Worm (Caenorhabditis elegans): ENCODE measurements around the gene frpr-13.

DNA sequence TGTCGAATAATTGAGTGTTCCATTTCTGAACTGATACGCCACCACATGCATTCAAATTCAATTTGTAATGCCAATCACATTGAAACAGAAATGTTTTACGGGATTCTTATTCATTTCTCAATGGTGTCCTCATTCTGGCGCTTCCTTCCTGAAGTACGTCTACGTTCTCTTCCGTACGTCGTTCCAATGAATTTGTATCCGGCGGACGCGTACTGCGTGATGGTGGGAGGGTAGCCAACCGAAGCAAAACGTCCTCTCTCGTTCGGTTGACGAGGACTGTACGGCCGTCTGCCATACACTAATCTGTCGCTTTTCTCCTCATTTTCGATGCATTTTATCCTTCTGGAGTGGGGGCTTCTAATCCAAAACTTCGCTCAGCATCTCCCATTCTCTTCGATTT, 51.0 kb downstream of the frpr-13 start:
- no peak for TF ChIP-seq nhr-77 (tag; optimal IDR thresholded peaks at IDR 0.05)
- TF ChIP-seq unc-39 (tag; optimal IDR thresholded peaks at IDR 0.05): no peak
- TF ChIP-seq mdl-1 (tag; optimal IDR thresholded peaks at IDR 0.05): no peak
- no peak for TF ChIP-seq F13H6.1 (tag; optimal IDR thresholded peaks at IDR 0.05)
- no peak for TF ChIP-seq ztf-11 (tag; optimal IDR thresholded peaks at IDR 0.05)
- TF ChIP-seq mab-5 (tag; optimal IDR thresholded peaks at IDR 0.05): no peak
